Fruit fly (Drosophila melanogaster) whole organism, embryonic: ENCODE measurements around the gene ClpX.

ENCODE experiments used
- Atf-2 ChIP-seq: fragments of 200-800 bp; sonication (Bioruptor generic); optimal IDR thresholded peaks from 2 replicates; lab custom pipeline; 2016; ENCODE audit warnings: missing biosample characterization, missing genetic modification characterization
- BEAF-32 ChIP-seq: fragments of 200-800 bp; sonication (Bioruptor generic); optimal IDR thresholded peaks from 3 replicates; lab custom pipeline; 2017; ENCODE audit warnings: missing biosample characterization, missing genetic modification characterization, mild to moderate bottlenecking, moderate library complexity, missing genetic modification reagents
- CG10147 ChIP-seq: fragments of 200-800 bp; sonication (Bioruptor generic); optimal IDR thresholded peaks from 2 replicates; lab custom pipeline; 2019; ENCODE audit warnings: missing biosample characterization, mild to moderate bottlenecking, missing genetic modification characterization, moderate library complexity
- CG12155 ChIP-seq: fragments of 200-800 bp; sonication (Bioruptor generic); optimal IDR thresholded peaks from 3 replicates; lab custom pipeline; 2016; ENCODE audit warnings: missing biosample characterization, missing genetic modification characterization
- CG1233 ChIP-seq: fragments of 200-800 bp; sonication (Bioruptor generic); optimal IDR thresholded peaks from 4 replicates; lab custom pipeline; 2018; ENCODE audit warnings: missing biosample characterization, mild to moderate bottlenecking, missing genetic modification characterization
- CG12391 ChIP-seq: fragments of 200-800 bp; sonication (Bioruptor generic); optimal IDR thresholded peaks from 3 replicates; lab custom pipeline; 2018; ENCODE audit warnings: missing biosample characterization, mild to moderate bottlenecking, missing genetic modification characterization, moderate library complexity
- CG12744 ChIP-seq: fragments of 200-800 bp; sonication (Bioruptor generic); optimal IDR thresholded peaks from 2 replicates; lab custom pipeline; 2016; ENCODE audit warnings: missing biosample characterization, missing genetic modification characterization
- CG13424 ChIP-seq: fragments of 200-800 bp; sonication (Bioruptor generic); optimal IDR thresholded peaks from 2 replicates; lab custom pipeline; 2019; ENCODE audit warnings: missing biosample characterization, mild to moderate bottlenecking, missing genetic modification characterization, moderate library complexity
- CG14014 ChIP-seq: fragments of 200-800 bp; sonication (Bioruptor generic); IDR thresholded peaks from 2 replicates; pipeline ENCODE4 v1.3.6; 2022; ENCODE audit warnings: missing biosample characterization, missing genetic modification characterization
- CG14441 ChIP-seq: fragments of 200-800 bp; sonication (Bioruptor generic); IDR thresholded peaks from 2 replicates; pipeline ENCODE4 v1.3.6; 2022; ENCODE audit warnings: missing biosample characterization, missing genetic modification characterization
- CG15601 ChIP-seq: fragments of 200-800 bp; sonication (Bioruptor generic); optimal IDR thresholded peaks from 3 replicates; lab custom pipeline; 2019; ENCODE audit warnings: missing biosample characterization, mild to moderate bottlenecking, missing genetic modification characterization, moderate library complexity
- CG17829 ChIP-seq: fragments of 200-800 bp; optimal IDR thresholded peaks from 2 replicates; lab custom pipeline; 2019; ENCODE audit warnings: missing biosample characterization, mild to moderate bottlenecking, missing genetic modification characterization, moderate library complexity
- CG18262 ChIP-seq: fragments of 200-800 bp; optimal IDR thresholded peaks from 3 replicates; lab custom pipeline; 2019; ENCODE audit warnings: missing biosample characterization, mild to moderate bottlenecking, missing genetic modification characterization, moderate library complexity
- CG2116 ChIP-seq: fragments of 200-800 bp; sonication (Bioruptor generic); optimal IDR thresholded peaks from 3 replicates; lab custom pipeline; 2018; ENCODE audit warnings: missing biosample characterization, mild to moderate bottlenecking, missing genetic modification characterization
- CG2120 ChIP-seq: fragments of 200-800 bp; sonication (Bioruptor generic); optimal IDR thresholded peaks from 3 replicates; lab custom pipeline; 2016; ENCODE audit warnings: missing biosample characterization, missing genetic modification characterization
- CG2678 ChIP-seq: fragments of 200-800 bp; sonication (Bioruptor generic); optimal IDR thresholded peaks from 3 replicates; lab custom pipeline; 2019; ENCODE audit warnings: missing biosample characterization, mild to moderate bottlenecking, missing genetic modification characterization, moderate library complexity
- CG31441 ChIP-seq: fragments of 200-800 bp; sonication (Bioruptor generic); IDR thresholded peaks from 2 replicates; pipeline ENCODE4 v1.3.6; 2022; ENCODE audit warnings: missing biosample characterization, missing genetic modification characterization
- CG33213 ChIP-seq: fragments of 200-800 bp; sonication (Bioruptor generic); optimal IDR thresholded peaks from 3 replicates; lab custom pipeline; 2016; ENCODE audit warnings: missing biosample characterization, missing genetic modification characterization
- CG34422 ChIP-seq: fragments of 200-800 bp; sonication (Bioruptor generic); IDR thresholded peaks from 3 replicates; pipeline ENCODE4 v1.3.6; 2022; ENCODE audit warnings: missing biosample characterization, missing genetic modification characterization
- CG4360 ChIP-seq: fragments of 200-800 bp; sonication (Bioruptor generic); IDR thresholded peaks from 2 replicates; pipeline ENCODE4 v1.3.6; 2022; ENCODE audit warnings: missing biosample characterization, missing genetic modification characterization
- CG4424 ChIP-seq: fragments of 200-800 bp; sonication (Bioruptor generic); optimal IDR thresholded peaks from 3 replicates; lab custom pipeline; 2016; ENCODE audit warnings: missing biosample characterization, missing genetic modification characterization
- CG6791 ChIP-seq: fragments of 200-800 bp; sonication (Bioruptor generic); IDR thresholded peaks from 3 replicates; pipeline ENCODE4 v1.3.6; 2022; ENCODE audit warnings: missing biosample characterization, missing genetic modification characterization; ENCODE audit not compliant: partially characterized antibody
- CG7928 ChIP-seq: fragments of 200-800 bp; sonication (Bioruptor generic); optimal IDR thresholded peaks from 2 replicates; lab custom pipeline; 2017; ENCODE audit warnings: missing biosample characterization, mild to moderate bottlenecking, missing genetic modification characterization
- CG8765 ChIP-seq: fragments of 200-800 bp; sonication (Bioruptor generic); IDR thresholded peaks from 2 replicates; pipeline ENCODE4 v1.3.6; 2022; ENCODE audit warnings: missing biosample characterization, missing genetic modification characterization
- CG8924 ChIP-seq: fragments of 200-800 bp; optimal IDR thresholded peaks from 3 replicates; lab custom pipeline; 2019; ENCODE audit warnings: missing biosample characterization, mild to moderate bottlenecking, missing genetic modification characterization, moderate library complexity
- CG9609 ChIP-seq: fragments of 200-800 bp; sonication (Bioruptor generic); optimal IDR thresholded peaks from 3 replicates; lab custom pipeline; 2016; ENCODE audit warnings: missing biosample characterization, missing genetic modification characterization
- CHES-1-like ChIP-seq: fragments of 200-800 bp; sonication (Bioruptor generic); optimal IDR thresholded peaks from 2 replicates; lab custom pipeline; 2016; ENCODE audit warnings: missing biosample characterization, missing genetic modification characterization
- Dip2 ChIP-seq: fragments of 200-800 bp; sonication (Bioruptor generic); IDR thresholded peaks from 2 replicates; pipeline ENCODE4 v1.3.6; 2022; ENCODE audit warnings: missing biosample characterization, missing genetic modification characterization
- Dref ChIP-seq: fragments of 200-800 bp; sonication (Bioruptor generic); IDR thresholded peaks from 2 replicates; pipeline ENCODE4 v1.3.6; 2022; ENCODE audit warnings: missing biosample characterization, missing genetic modification characterization
- Hmr ChIP-seq: fragments of 200-800 bp; sonication (Bioruptor generic); optimal IDR thresholded peaks from 3 replicates; lab custom pipeline; 2017; ENCODE audit warnings: mild to moderate bottlenecking, missing biosample characterization, missing genetic modification reagents, missing genetic modification characterization
- Lpt ChIP-seq: fragments of >200 bp; optimal IDR thresholded peaks from 2 replicates; lab custom pipeline; 2018; ENCODE audit warnings: missing biosample characterization, missing genetic modification characterization
- MTF-1 ChIP-seq: fragments of 200-800 bp; sonication (Bioruptor generic); optimal IDR thresholded peaks from 2 replicates; lab custom pipeline; 2018; ENCODE audit warnings: missing biosample characterization, mild to moderate bottlenecking, missing genetic modification characterization, borderline replicate concordance
- Med ChIP-seq: fragments of 200-800 bp; sonication (Bioruptor generic); peaks from one replicate; lab custom pipeline; 2016; ENCODE audit warnings: missing biosample characterization, missing genetic modification characterization, mild to moderate bottlenecking, inconsistent platforms, moderate library complexity
- Pdp1 ChIP-seq, 2 experiments: fragments of 200-800 bp; sonication (Bioruptor generic); optimal IDR thresholded peaks; 3 replicates each; lab custom pipeline; 2016; ENCODE audit warnings: missing biosample characterization in 2 of 2, missing genetic modification characterization in 2 of 2, mild to moderate bottlenecking in 1 of 2, moderate library complexity in 1 of 2
- Ptx1 ChIP-seq: fragments of 200-800 bp; sonication (Bioruptor generic); IDR thresholded peaks from 2 replicates; pipeline ENCODE4 v1.3.6; 2022; ENCODE audit warnings: missing biosample characterization, missing genetic modification characterization
- Six4 ChIP-seq: fragments of 200-800 bp; sonication (Bioruptor generic); optimal IDR thresholded peaks from 2 replicates; lab custom pipeline; 2016; ENCODE audit warnings: missing biosample characterization, missing genetic modification characterization
- Sox100B ChIP-seq: fragments of 200-800 bp; sonication (Bioruptor generic); optimal IDR thresholded peaks from 3 replicates; lab custom pipeline; 2018; ENCODE audit warnings: missing biosample characterization, mild to moderate bottlenecking, missing genetic modification characterization
- Spps ChIP-seq: fragments of 200-800 bp; sonication (Bioruptor generic); optimal IDR thresholded peaks from 2 replicates; lab custom pipeline; 2018; ENCODE audit warnings: missing biosample characterization, mild to moderate bottlenecking, missing genetic modification characterization
- Xbp1 ChIP-seq: fragments of 200-800 bp; sonication (Bioruptor generic); optimal IDR thresholded peaks from 3 replicates; lab custom pipeline; 2016; ENCODE audit warnings: missing biosample characterization, mild to moderate bottlenecking, missing genetic modification characterization
- bsh ChIP-seq, 2 experiments: fragments of 200-800 bp; sonication (Bioruptor generic); optimal IDR thresholded peaks; 2 replicates each; lab custom pipeline; 2017 to 2018; ENCODE audit warnings: mild to moderate bottlenecking in 2 of 2, missing biosample characterization in 2 of 2, missing genetic modification characterization in 2 of 2, moderate library complexity in 1 of 2
- grau ChIP-seq: fragments of 200-800 bp; optimal IDR thresholded peaks from 3 replicates; lab custom pipeline; 2019; ENCODE audit warnings: missing biosample characterization, mild to moderate bottlenecking, missing genetic modification characterization, moderate library complexity
- h ChIP-seq: fragments of >200 bp; optimal IDR thresholded peaks from 2 replicates; lab custom pipeline; 2017
- klu ChIP-seq: fragments of 200-800 bp; sonication (Bioruptor generic); IDR thresholded peaks from 2 replicates; pipeline ENCODE4 v1.3.6; 2022; ENCODE audit warnings: missing biosample characterization, missing genetic modification characterization
- lilli ChIP-seq: fragments of 200-800 bp; sonication (Bioruptor generic); optimal IDR thresholded peaks from 3 replicates; lab custom pipeline; 2016; ENCODE audit warnings: missing biosample characterization, missing genetic modification characterization
- lola ChIP-seq, 3 experiments: fragments of >200 bp in 2 of 3; fragments of 200-800 bp in 1 of 3; sonication (Bioruptor generic) in 1 of 3; optimal IDR thresholded peaks; 2 replicates each; lab custom pipeline; 2017 to 2019; ENCODE audit warnings: missing biosample characterization in 3 of 3, missing genetic modification characterization in 3 of 3, mild to moderate bottlenecking in 1 of 3, moderate library complexity in 1 of 3
- luna ChIP-seq: fragments of 200-800 bp; sonication (Bioruptor generic); optimal IDR thresholded peaks from 2 replicates; lab custom pipeline; 2016; ENCODE audit warnings: missing biosample characterization, missing genetic modification characterization
- sd ChIP-seq: fragments of 200-800 bp; sonication (Bioruptor generic); optimal IDR thresholded peaks from 3 replicates; lab custom pipeline; 2018; ENCODE audit warnings: missing biosample characterization, mild to moderate bottlenecking, missing genetic modification characterization, moderate library complexity
- sqz ChIP-seq: fragments of 200-800 bp; sonication (Bioruptor generic); optimal IDR thresholded peaks from 3 replicates; lab custom pipeline; 2018; ENCODE audit warnings: missing biosample characterization, mild to moderate bottlenecking, missing genetic modification characterization
- ssp ChIP-seq: fragments of 200-800 bp; sonication (Bioruptor generic); IDR thresholded peaks from 2 replicates; pipeline ENCODE4 v1.3.6; 2022; ENCODE audit warnings: missing biosample characterization, missing genetic modification characterization
- zen ChIP-seq: fragments of 200-800 bp; sonication (Bioruptor generic); optimal IDR thresholded peaks from 3 replicates; lab custom pipeline; 2018; ENCODE audit warnings: missing biosample characterization, mild to moderate bottlenecking, missing genetic modification characterization, moderate library complexity

ClpX gene

DNA sequence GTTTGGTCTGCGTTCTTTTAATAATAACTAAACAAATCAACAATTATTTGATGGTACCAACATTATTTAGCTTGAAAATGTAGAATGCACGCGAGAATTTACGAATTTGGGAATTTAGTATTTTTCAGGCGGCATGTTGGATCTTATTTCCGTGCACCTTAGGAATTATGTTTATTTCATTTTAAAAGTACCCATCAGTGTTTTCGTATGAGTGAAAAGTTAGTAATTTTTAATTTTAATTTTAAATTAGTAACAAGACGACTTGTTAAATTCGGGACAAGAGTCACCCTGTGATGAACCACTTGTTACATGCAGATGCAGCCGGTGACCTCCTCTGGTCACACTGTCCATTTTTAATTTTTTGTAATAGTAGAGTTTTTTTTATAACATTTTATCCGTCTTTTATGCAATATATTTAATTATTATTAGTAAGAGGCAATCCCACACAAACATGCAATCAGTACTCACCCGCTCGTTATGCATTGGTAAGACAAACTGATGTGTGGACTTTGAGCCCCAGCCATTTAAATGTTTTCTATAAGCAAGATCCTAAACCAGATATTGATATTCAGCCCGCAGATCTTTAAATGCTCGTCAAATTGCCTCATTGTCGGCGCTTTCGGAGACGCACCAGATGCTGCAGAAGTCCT, 25.9 kb downstream of the ClpX start, which contains the start of the genes CG17186 and Arc42 (continued):
- TF ChIP-seq lilli (peak; percentile 36), lola (GFP tag; optimal IDR thresholded peaks at IDR 0.05; lab: Kevin White, UChicago) (peak in 1 of 3 experiments; percentile 21), Sox100B (GFP tag; lab: Kevin White, UChicago) (peak; percentile 7), CG8765 (GFP tag; lab: Robert Waterston, UW) (no peak), CG6791 (GFP tag; lab: Robert Waterston, UW) (0 out of 3 replicates have a peak, but pooled peaks have one; percentile 42), CG15601 (tag; lab: Kevin White, UChicago) (peak; percentile 44), CG2116 (GFP tag; lab: Kevin White, UChicago) (peak; percentile 54), Pdp1 (GFP tag; optimal IDR thresholded peaks at IDR 0.05; lab: Kevin White, UChicago) (peak in 1 of 2 experiments; percentile 72), CG14014 (no peak), Dref (GFP tag; lab: Robert Waterston, UW) (no peak), CG13424 (tag; lab: Kevin White, UChicago) (peak; percentile 43), CG17829 (tag; lab: Kevin White, UChicago) (peak; percentile 9), CG4360 (GFP tag; lab: Robert Waterston, UW) (no peak), Dip2 (no peak), CG18262 (tag; lab: Kevin White, UChicago) (peak; percentile 19), CG7928 (GFP tag; lab: Kevin White, UChicago) (peak; percentile 10), Ptx1 (GFP tag; lab: Robert Waterston, UW) (peak; percentile 21; the same call in 1 of the 2 replicates), CG12391 (tag; lab: Kevin White, UChicago) (peak; percentile 47), sd (peak; percentile 69), klu (GFP tag; lab: Robert Waterston, UW) (no peak), CG10147 (GFP tag; lab: Kevin White, UChicago) (peak; percentile 10), BEAF-32 (GFP tag; lab: Kevin White, UChicago) (peak; percentile 44), CHES-1-like (GFP tag; lab: Kevin White, UChicago) (peak; percentile 17), ssp (GFP tag; lab: Robert Waterston, UW) (no peak), Xbp1 (GFP tag; lab: Kevin White, UChicago) (peak; percentile 22), CG14441 (no peak), zen (tag; lab: Kevin White, UChicago) (peak; percentile 23), grau (tag; lab: Kevin White, UChicago) (peak; percentile 19), CG4424 (GFP tag; lab: Kevin White, UChicago) (peak; percentile 27), CG2678 (tag; lab: Kevin White, UChicago) (peak; percentile 20), Med (GFP tag; lab: Kevin White, UChicago) (peak; percentile 84), CG1233 (GFP tag; lab: Kevin White, UChicago) (peak; percentile 15), MTF-1 (GFP tag; lab: Kevin White, UChicago) (no peak), Atf-2 (GFP tag; lab: Kevin White, UChicago) (no peak), CG12744 (GFP tag; lab: Kevin White, UChicago) (peak; percentile 1), CG12155 (GFP tag; lab: Kevin White, UChicago) (peak; percentile 6), Hmr (GFP tag; lab: Kevin White, UChicago) (peak; percentile 42), h (no peak), CG33213 (peak; percentile 14), CG9609 (no peak), luna (no peak), bsh (GFP tag; optimal IDR thresholded peaks at IDR 0.05; lab: Kevin White, UChicago) (peak; percentile 3 to 67), CG31441 (GFP tag; lab: Robert Waterston, UW) (peak; percentile 46), Lpt (GFP tag; lab: Kevin White, UChicago) (no peak), CG34422 (GFP tag; lab: Robert Waterston, UW) (peak; percentile 31; the same call in 1 of the 3 replicates), CG8924 (tag; lab: Kevin White, UChicago) (peak; percentile 55), CG2120 (GFP tag; lab: Kevin White, UChicago) (peak; percentile 46), Spps (tag; lab: Kevin White, UChicago) (peak; percentile 12), Six4 (GFP tag; lab: Kevin White, UChicago) (peak; percentile 3), sqz (peak; percentile 73)
